Fruit fly (Drosophila melanogaster) whole organism, embryonic: ENCODE data around the gene Rtc1.

Source experiments
- BtbVII ChIP-seq: fragments of 200-800 bp; sonication (Bioruptor generic); optimal IDR thresholded peaks from 3 replicates; lab custom pipeline; 2017; ENCODE audit warnings: missing biosample characterization, mild to moderate bottlenecking, missing genetic modification characterization
- Bteb2 ChIP-seq: fragments of 200-800 bp; sonication (Bioruptor generic); optimal IDR thresholded peaks from 2 replicates; lab custom pipeline; 2016; ENCODE audit warnings: missing biosample characterization, missing genetic modification characterization
- CG10147 ChIP-seq: fragments of 200-800 bp; sonication (Bioruptor generic); optimal IDR thresholded peaks from 2 replicates; lab custom pipeline; 2019; ENCODE audit warnings: missing biosample characterization, mild to moderate bottlenecking, missing genetic modification characterization, moderate library complexity
- CG11696 ChIP-seq: fragments of 200-800 bp; sonication (Bioruptor generic); IDR thresholded peaks from 2 replicates; pipeline ENCODE4 v1.3.6; 2022; ENCODE audit warnings: missing biosample characterization, missing genetic modification characterization
- CG13296 ChIP-seq: fragments of 200-800 bp; sonication (Bioruptor generic); optimal IDR thresholded peaks from 3 replicates; lab custom pipeline; 2018; ENCODE audit warnings: missing biosample characterization, mild to moderate bottlenecking, missing genetic modification characterization
- CG15073 ChIP-seq: fragments of 200-800 bp; sonication (Bioruptor generic); optimal IDR thresholded peaks from 2 replicates; lab custom pipeline; 2016; ENCODE audit warnings: missing biosample characterization, missing genetic modification characterization
- CG15514 ChIP-seq: fragments of 200-800 bp; sonication (Bioruptor generic); optimal IDR thresholded peaks from 3 replicates; lab custom pipeline; 2017; ENCODE audit warnings: missing biosample characterization, missing genetic modification characterization, mild to moderate bottlenecking, moderate library complexity, missing genetic modification reagents
- CG16813 ChIP-seq: fragments of 200-800 bp; sonication (Bioruptor generic); IDR thresholded peaks from 3 replicates; pipeline ENCODE4 v1.3.6; 2022; ENCODE audit warnings: missing biosample characterization, missing genetic modification characterization; ENCODE audit not compliant: partially characterized antibody
- CG17568 ChIP-seq: fragments of 200-800 bp; sonication (Bioruptor generic); optimal IDR thresholded peaks from 2 replicates; lab custom pipeline; 2018; ENCODE audit warnings: missing biosample characterization, mild to moderate bottlenecking, missing genetic modification characterization, moderate library complexity
- CG18764 ChIP-seq: fragments of 200-800 bp; sonication (Bioruptor generic); optimal IDR thresholded peaks from 3 replicates; lab custom pipeline; 2016; ENCODE audit warnings: missing biosample characterization, missing genetic modification characterization
- CG2120 ChIP-seq: fragments of 200-800 bp; sonication (Bioruptor generic); optimal IDR thresholded peaks from 3 replicates; lab custom pipeline; 2016; ENCODE audit warnings: missing biosample characterization, missing genetic modification characterization
- CG2875 ChIP-seq: fragments of 200-800 bp; sonication (Bioruptor generic); optimal IDR thresholded peaks from 2 replicates; lab custom pipeline; 2017; ENCODE audit warnings: missing biosample characterization, mild to moderate bottlenecking, missing genetic modification characterization, missing genetic modification reagents
- CG2889 ChIP-seq: fragments of 200-800 bp; sonication (Bioruptor generic); IDR thresholded peaks from 3 replicates; pipeline ENCODE4 v1.3.6; 2022; ENCODE audit warnings: missing biosample characterization, missing genetic modification characterization
- CG32532 ChIP-seq: fragments of 200-800 bp; sonication (Bioruptor generic); IDR thresholded peaks from 2 replicates; pipeline ENCODE4 v1.3.6; 2022; ENCODE audit warnings: missing biosample characterization, missing genetic modification characterization
- CG3281 ChIP-seq: fragments of 200-800 bp; sonication (Bioruptor generic); optimal IDR thresholded peaks from 3 replicates; lab custom pipeline; 2017; ENCODE audit warnings: missing biosample characterization, mild to moderate bottlenecking, missing genetic modification characterization
- CG34422 ChIP-seq: fragments of 200-800 bp; sonication (Bioruptor generic); IDR thresholded peaks from 3 replicates; pipeline ENCODE4 v1.3.6; 2022; ENCODE audit warnings: missing biosample characterization, missing genetic modification characterization
- CG6654 ChIP-seq: fragments of 200-800 bp; sonication (Bioruptor generic); optimal IDR thresholded peaks from 2 replicates; lab custom pipeline; 2017; ENCODE audit warnings: missing biosample characterization, mild to moderate bottlenecking, missing genetic modification characterization
- CG6765 ChIP-seq: fragments of 200-800 bp; sonication (Bioruptor generic); optimal IDR thresholded peaks from 3 replicates; lab custom pipeline; 2017; ENCODE audit warnings: missing biosample characterization, mild to moderate bottlenecking, missing genetic modification characterization
- CG9609 ChIP-seq: fragments of 200-800 bp; sonication (Bioruptor generic); optimal IDR thresholded peaks from 3 replicates; lab custom pipeline; 2016; ENCODE audit warnings: missing biosample characterization, missing genetic modification characterization
- CrebB ChIP-seq: fragments of 200-800 bp; sonication (Bioruptor generic); optimal IDR thresholded peaks from 3 replicates; lab custom pipeline; 2018; ENCODE audit warnings: missing biosample characterization, mild to moderate bottlenecking, missing genetic modification characterization
- Ets97D ChIP-seq: fragments of 200-800 bp; sonication (Bioruptor generic); optimal IDR thresholded peaks from 3 replicates; lab custom pipeline; 2016; ENCODE audit warnings: missing biosample characterization, missing genetic modification characterization
- H2.0 ChIP-seq: fragments of 200-800 bp; sonication (Bioruptor generic); IDR thresholded peaks from 2 replicates; pipeline ENCODE4 v1.3.6; 2022; ENCODE audit warnings: missing biosample characterization, missing genetic modification characterization
- Hmx ChIP-seq: fragments of 200-800 bp; sonication (Bioruptor generic); optimal IDR thresholded peaks from 2 replicates; lab custom pipeline; 2016; ENCODE audit warnings: missing biosample characterization, missing genetic modification characterization
- Hr51 ChIP-seq, 2 experiments: fragments of 200-800 bp; sonication (Bioruptor generic); optimal IDR thresholded peaks; 2 replicates in 1 of 2; 3 replicates in 1 of 2; lab custom pipeline; 2016 to 2018; ENCODE audit warnings: missing biosample characterization in 2 of 2, missing genetic modification characterization in 2 of 2, mild to moderate bottlenecking in 1 of 2, moderate library complexity in 1 of 2
- Hsf ChIP-seq: fragments of 200-800 bp; sonication (Bioruptor generic); optimal IDR thresholded peaks from 3 replicates; lab custom pipeline; 2016; ENCODE audit warnings: missing biosample characterization, missing genetic modification characterization
- Kr ChIP-seq: fragments of 200-800 bp; sonication (Bioruptor generic); optimal IDR thresholded peaks from 2 replicates; lab custom pipeline; 2017; ENCODE audit warnings: missing biosample characterization, mild to moderate bottlenecking, missing genetic modification characterization
- MESR4 ChIP-seq: fragments of 200-800 bp; sonication (Bioruptor generic); optimal IDR thresholded peaks from 2 replicates; lab custom pipeline; 2018; ENCODE audit warnings: missing biosample characterization, mild to moderate bottlenecking, missing genetic modification characterization, moderate library complexity
- Mad ChIP-seq: fragments of 200-800 bp; sonication (Bioruptor generic); optimal IDR thresholded peaks from 2 replicates; lab custom pipeline; 2016; ENCODE audit warnings: missing biosample characterization, missing genetic modification characterization
- Meics ChIP-seq: fragments of 200-800 bp; sonication (Bioruptor generic); optimal IDR thresholded peaks from 2 replicates; lab custom pipeline; 2017; ENCODE audit warnings: missing biosample characterization, mild to moderate bottlenecking, missing genetic modification characterization
- Oli ChIP-seq: fragments of 200-800 bp; sonication (Bioruptor generic); optimal IDR thresholded peaks from 2 replicates; lab custom pipeline; 2018; ENCODE audit warnings: missing biosample characterization, mild to moderate bottlenecking, missing genetic modification characterization, moderate library complexity
- PHDP ChIP-seq: fragments of 200-800 bp; sonication (Bioruptor generic); optimal IDR thresholded peaks from 3 replicates; lab custom pipeline; 2018; ENCODE audit warnings: missing biosample characterization, mild to moderate bottlenecking, missing genetic modification characterization, moderate library complexity
- Ptx1 ChIP-seq: fragments of 200-800 bp; sonication (Bioruptor generic); IDR thresholded peaks from 2 replicates; pipeline ENCODE4 v1.3.6; 2022; ENCODE audit warnings: missing biosample characterization, missing genetic modification characterization
- Rfx ChIP-seq: fragments of 200-800 bp; sonication (Bioruptor generic); IDR thresholded peaks from 2 replicates; pipeline ENCODE4 v1.3.6; 2022; ENCODE audit warnings: missing biosample characterization, missing genetic modification characterization
- Scr ChIP-seq: fragments of 200-800 bp; sonication (Bioruptor generic); IDR thresholded peaks from 2 replicates; pipeline ENCODE4 v1.3.6; 2022; ENCODE audit warnings: missing biosample characterization, missing genetic modification characterization; ENCODE audit not compliant: partially characterized antibody
- Side ChIP-seq: fragments of 200-800 bp; sonication (Bioruptor generic); optimal IDR thresholded peaks from 2 replicates; lab custom pipeline; 2016; ENCODE audit warnings: missing biosample characterization, missing genetic modification characterization
- Spps ChIP-seq: fragments of 200-800 bp; sonication (Bioruptor generic); optimal IDR thresholded peaks from 2 replicates; lab custom pipeline; 2018; ENCODE audit warnings: missing biosample characterization, mild to moderate bottlenecking, missing genetic modification characterization
- Trl ChIP-seq, 3 experiments: fragments of >200 bp in 2 of 3; fragments of 200-800 bp in 1 of 3; sonication (Bioruptor generic) in 1 of 3; optimal IDR thresholded peaks; 2 replicates in 1 of 3; 3 replicates in 2 of 3; lab custom pipeline; 2016 to 2017; ENCODE audit warnings: missing biosample characterization in 1 of 3, missing genetic modification characterization in 1 of 3
- bsh ChIP-seq, 2 experiments: fragments of 200-800 bp; sonication (Bioruptor generic); optimal IDR thresholded peaks; 2 replicates each; lab custom pipeline; 2017 to 2018; ENCODE audit warnings: mild to moderate bottlenecking in 2 of 2, missing biosample characterization in 2 of 2, missing genetic modification characterization in 2 of 2, moderate library complexity in 1 of 2
- corto ChIP-seq: fragments of 200-800 bp; sonication (Bioruptor generic); optimal IDR thresholded peaks from 2 replicates; lab custom pipeline; 2016; ENCODE audit warnings: missing biosample characterization, mild to moderate bottlenecking, missing genetic modification characterization, moderate library complexity
- dm ChIP-seq: fragments of 200-800 bp; sonication (Bioruptor generic); optimal IDR thresholded peaks from 3 replicates; lab custom pipeline; 2016; ENCODE audit warnings: missing biosample characterization, missing genetic modification characterization
- dmrt99B ChIP-seq: fragments of 200-800 bp; sonication (Bioruptor generic); optimal IDR thresholded peaks from 2 replicates; lab custom pipeline; 2018; ENCODE audit warnings: missing biosample characterization, mild to moderate bottlenecking, missing genetic modification characterization, moderate library complexity
- gem ChIP-seq: fragments of 200-800 bp; sonication (Bioruptor generic); optimal IDR thresholded peaks from 2 replicates; lab custom pipeline; 2019; ENCODE audit warnings: missing biosample characterization, mild to moderate bottlenecking, missing genetic modification characterization, moderate library complexity
- hbn ChIP-seq: fragments of 200-800 bp; sonication (Bioruptor generic); IDR thresholded peaks from 2 replicates; pipeline ENCODE4 v1.3.6; 2022; ENCODE audit warnings: missing biosample characterization, missing genetic modification characterization; ENCODE audit not compliant: partially characterized antibody
- her ChIP-seq: fragments of 200-800 bp; sonication (Bioruptor generic); optimal IDR thresholded peaks from 2 replicates; lab custom pipeline; 2016; ENCODE audit warnings: missing biosample characterization, missing genetic modification characterization
- jing ChIP-seq: fragments of 200-800 bp; sonication (Bioruptor generic); optimal IDR thresholded peaks from 2 replicates; lab custom pipeline; 2018; ENCODE audit warnings: missing biosample characterization, mild to moderate bottlenecking, missing genetic modification characterization
- nerfin-1 ChIP-seq: fragments of 200-800 bp; sonication (Bioruptor generic); optimal IDR thresholded peaks from 3 replicates; lab custom pipeline; 2019; ENCODE audit warnings: missing biosample characterization, mild to moderate bottlenecking, missing genetic modification characterization, moderate library complexity
- psq ChIP-seq: fragments of 200-800 bp; sonication (Bioruptor generic); optimal IDR thresholded peaks from 2 replicates; lab custom pipeline; 2017; ENCODE audit warnings: missing biosample characterization, missing genetic modification characterization
- sqz ChIP-seq: fragments of 200-800 bp; sonication (Bioruptor generic); optimal IDR thresholded peaks from 3 replicates; lab custom pipeline; 2018; ENCODE audit warnings: missing biosample characterization, mild to moderate bottlenecking, missing genetic modification characterization
- tna ChIP-seq: fragments of 200-800 bp; sonication (Bioruptor generic); IDR thresholded peaks from 2 replicates; pipeline ENCODE4 v1.3.6; 2022; ENCODE audit warnings: missing biosample characterization, missing genetic modification characterization; ENCODE audit not compliant: partially characterized antibody
- wek ChIP-seq: fragments of 200-800 bp; sonication (Bioruptor generic); optimal IDR thresholded peaks from 3 replicates; lab custom pipeline; 2018; ENCODE audit warnings: missing biosample characterization, mild to moderate bottlenecking, missing genetic modification characterization, moderate library complexity

The Rtc1 gene

DNA sequence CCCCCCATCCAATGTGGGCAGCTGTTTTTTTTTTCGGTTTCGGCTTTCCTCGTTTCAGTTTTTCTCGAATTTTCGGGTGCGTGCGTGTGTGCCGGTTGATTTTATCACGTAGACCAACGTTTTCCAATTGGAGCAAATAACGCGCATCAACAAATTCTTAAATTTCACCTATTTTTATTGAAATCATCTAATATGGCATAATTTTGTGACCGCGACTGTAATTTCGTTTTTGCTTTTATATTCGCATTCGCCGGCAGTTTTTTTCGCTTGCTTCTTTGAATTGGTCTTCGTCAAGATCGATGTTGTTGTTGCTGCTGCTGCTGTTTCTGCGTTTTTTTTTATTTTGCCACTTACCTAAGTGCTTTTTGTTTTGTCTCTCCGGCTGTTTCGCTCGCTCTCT, 2.5 kb upstream of the Rtc1 start:
- no peak for TF ChIP-seq Bteb2 (GFP tag; lab: Kevin White, UChicago)
- no peak for TF ChIP-seq CrebB (tag; lab: Kevin White, UChicago)
- no peak for TF ChIP-seq CG2889 (GFP tag; lab: Robert Waterston, UW)
- peak; percentile 12 for TF ChIP-seq Meics
- TF ChIP-seq CG11696 (GFP tag; lab: Robert Waterston, UW), result peak; percentile 77
- TF ChIP-seq Hsf (GFP tag; lab: Kevin White, UChicago), result peak; percentile 9
- peak; percentile 63 for TF ChIP-seq sqz (GFP tag; lab: Kevin White, UChicago)
- no peak for TF ChIP-seq Hr51 (GFP tag; optimal IDR thresholded peaks at IDR 0.05; lab: Kevin White, UChicago)
- no peak for TF ChIP-seq tna (GFP tag; lab: Robert Waterston, UW)
- TF ChIP-seq Spps (tag; lab: Kevin White, UChicago), result no peak
- peak; percentile 29; the same call in 1 of the 2 replicates for TF ChIP-seq CG32532 (GFP tag; lab: Robert Waterston, UW)
- TF ChIP-seq CG10147 (GFP tag; lab: Kevin White, UChicago), result no peak
- no peak for TF ChIP-seq Oli (tag; lab: Kevin White, UChicago)
- peak; percentile 5 for TF ChIP-seq CG2120 (GFP tag; lab: Kevin White, UChicago)
- TF ChIP-seq CG15073 (GFP tag; lab: Kevin White, UChicago), result peak; percentile 64
- TF ChIP-seq gem, result no peak
- TF ChIP-seq dm (GFP tag; lab: Kevin White, UChicago), result no peak
- no peak for TF ChIP-seq jing (GFP tag; lab: Kevin White, UChicago)
- TF ChIP-seq PHDP (tag; lab: Kevin White, UChicago), result no peak
- no peak for TF ChIP-seq Side (GFP tag; lab: Kevin White, UChicago)
- TF ChIP-seq wek (GFP tag; lab: Kevin White, UChicago), result no peak
- TF ChIP-seq CG17568 (GFP tag; lab: Kevin White, UChicago), result no peak
- TF ChIP-seq CG13296 (GFP tag; lab: Kevin White, UChicago), result no peak
- peak; percentile 19 for TF ChIP-seq corto (GFP tag; lab: Kevin White, UChicago)
- peak in 1 of 2 experiments; percentile 92 for TF ChIP-seq bsh (GFP tag; optimal IDR thresholded peaks at IDR 0.05; lab: Kevin White, UChicago)
- no peak for TF ChIP-seq hbn (GFP tag; lab: Robert Waterston, UW)
- TF ChIP-seq psq (GFP tag; lab: Kevin White, UChicago), result peak; percentile 50
- no peak for TF ChIP-seq Mad (GFP tag; lab: Kevin White, UChicago)
- peak in 1 of 2 experiments; percentile 9 for TF ChIP-seq Trl (optimal IDR thresholded peaks at IDR 0.05; lab: Kevin White, UChicago)
- no peak for TF ChIP-seq Trl (GFP tag; optimal IDR thresholded peaks at IDR 0.05; lab: Kevin White, UChicago)
- TF ChIP-seq CG3281, result no peak
- no peak for TF ChIP-seq Scr (GFP tag; lab: Robert Waterston, UW)
- TF ChIP-seq her (GFP tag; lab: Kevin White, UChicago), result no peak
- no peak for TF ChIP-seq Kr (GFP tag; lab: Kevin White, UChicago)
- TF ChIP-seq Ets97D (GFP tag; lab: Kevin White, UChicago), result no peak
- no peak for TF ChIP-seq H2.0
- no peak for TF ChIP-seq CG2875 (GFP tag; lab: Kevin White, UChicago)
- no peak for TF ChIP-seq nerfin-1
- TF ChIP-seq CG16813 (GFP tag; lab: Robert Waterston, UW), result no peak
- TF ChIP-seq Hmx (GFP tag; lab: Kevin White, UChicago), result no peak
- TF ChIP-seq CG6765, result peak; percentile 40
- TF ChIP-seq CG9609 (GFP tag; lab: Kevin White, UChicago), result no peak
- no peak for TF ChIP-seq CG6654 (GFP tag; lab: Kevin White, UChicago)
- peak; percentile 28; the same call in 1 of the 2 replicates for TF ChIP-seq Rfx (GFP tag; lab: Robert Waterston, UW)
- TF ChIP-seq dmrt99B (tag; lab: Kevin White, UChicago), result no peak
- TF ChIP-seq CG15514 (GFP tag; lab: Kevin White, UChicago), result peak; percentile 20
- no peak for TF ChIP-seq CG18764
- no peak for TF ChIP-seq BtbVII (GFP tag; lab: Kevin White, UChicago)
- TF ChIP-seq CG34422 (GFP tag; lab: Robert Waterston, UW), result peak; percentile 51; the same call in 1 of the 3 replicates
- TF ChIP-seq Ptx1 (GFP tag; lab: Robert Waterston, UW), result no peak
- TF ChIP-seq MESR4 (GFP tag; lab: Kevin White, UChicago), result no peak
